Fruit fly (Drosophila melanogaster) whole organism, adult: Measurements from ENCODE around the gene Trhn.

ENCODE experiments used
- CG5204 ChIP-seq: fragments of 200-800 bp; sonication (Bioruptor generic); optimal IDR thresholded peaks from 2 replicates; lab custom pipeline; 2016; ENCODE audit warnings: missing biosample characterization, missing genetic modification characterization
- CG7045 ChIP-seq: fragments of 200-800 bp; sonication (Bioruptor generic); optimal IDR thresholded peaks from 2 replicates; lab custom pipeline; 2017; ENCODE audit warnings: missing biosample characterization, mild to moderate bottlenecking, missing genetic modification characterization
- Clk ChIP-seq: fragments of 200-800 bp; sonication (Bioruptor generic); optimal IDR thresholded peaks from 2 replicates; lab custom pipeline; 2017; ENCODE audit warnings: missing biosample characterization, missing genetic modification characterization
- bab1 ChIP-seq: fragments of 200-800 bp; sonication (Bioruptor generic); optimal IDR thresholded peaks from 3 replicates; lab custom pipeline; 2019; ENCODE audit warnings: missing biosample characterization, mild to moderate bottlenecking, missing genetic modification characterization, moderate library complexity
- cic ChIP-seq: fragments of 200-800 bp; sonication (Bioruptor generic); optimal IDR thresholded peaks from 2 replicates; lab custom pipeline; 2017; ENCODE audit warnings: missing biosample characterization, mild to moderate bottlenecking, missing genetic modification characterization, moderate library complexity
- ovo ChIP-seq: fragments of 200-800 bp; sonication (Bioruptor generic); optimal IDR thresholded peaks from 2 replicates; lab custom pipeline; 2016; ENCODE audit warnings: missing biosample characterization, missing genetic modification characterization
- tj ChIP-seq: fragments of 200-800 bp; sonication (Bioruptor generic); optimal IDR thresholded peaks from 3 replicates; lab custom pipeline; 2017; ENCODE audit warnings: missing biosample characterization, mild to moderate bottlenecking, missing genetic modification characterization, moderate library complexity

dm6 chr3L:1166945-1167913 is 25.7 kb downstream of the Trhn start:
- no peak for TF ChIP-seq cic
- no peak for TF ChIP-seq Clk (GFP tag; lab: Kevin White, UChicago)
- TF ChIP-seq ovo (GFP tag; lab: Kevin White, UChicago) = no peak
- no peak for TF ChIP-seq CG7045
- TF ChIP-seq CG5204 (GFP tag; lab: Kevin White, UChicago) = no peak
- TF ChIP-seq tj = no peak
- TF ChIP-seq bab1 = no peak
